Worm (Caenorhabditis elegans) whole organism, late embryonic: Measurements from ENCODE around the gene pes-1.

ENCODE experiments used
- C08G9.2 ChIP-seq: sonication (generic microtip); optimal IDR thresholded peaks from 2 replicates; lab custom pipeline; 2016; ENCODE audit warnings: mild to moderate bottlenecking, missing genetic modification characterization, moderate library complexity, missing compliant biosample characterization
- C38D4.7 ChIP-seq: fragments of 200-800 bp; sonication (Bioruptor generic); optimal IDR thresholded peaks from 2 replicates; lab custom pipeline; 2018; ENCODE audit warnings: mild to moderate bottlenecking, missing genetic modification characterization, moderate library complexity, missing compliant biosample characterization
- F13H6.1 ChIP-seq: sonication (generic microtip); optimal IDR thresholded peaks from 2 replicates; lab custom pipeline; 2016; ENCODE audit warnings: missing genetic modification characterization, missing compliant biosample characterization
- K09A11.1 ChIP-seq: sonication (generic microtip); optimal IDR thresholded peaks from 2 replicates; lab custom pipeline; 2017; ENCODE audit warnings: antibody characterized with exemption, mild to moderate bottlenecking, missing genetic modification characterization, missing compliant biosample characterization; ENCODE audit not compliant: insufficient read depth
- T23F11.4 ChIP-seq: fragments of 200-800 bp; sonication (Bioruptor generic); optimal IDR thresholded peaks from 2 replicates; lab custom pipeline; 2018; ENCODE audit warnings: mild to moderate bottlenecking, missing genetic modification characterization, missing compliant biosample characterization
- ahr-1 ChIP-seq: sonication (generic microtip); optimal IDR thresholded peaks from 2 replicates; lab custom pipeline; 2016; ENCODE audit warnings: missing genetic modification characterization, missing compliant biosample characterization
- ama-1 ChIP-seq: fragments of 150-350 bp; optimal IDR thresholded peaks from 2 replicates; lab custom pipeline; 2014
- ceh-14 ChIP-seq: sonication (generic microtip); optimal IDR thresholded peaks from 2 replicates; lab custom pipeline; 2016; ENCODE audit warnings: missing genotype, missing genetic modification characterization, missing compliant biosample characterization
- ceh-18 ChIP-seq: sonication (generic microtip); optimal IDR thresholded peaks from 2 replicates; lab custom pipeline; 2016; ENCODE audit warnings: missing genetic modification characterization, missing compliant biosample characterization
- ceh-19 ChIP-seq: fragments of 200-800 bp; sonication (Bioruptor generic); optimal IDR thresholded peaks from 2 replicates; lab custom pipeline; 2018; ENCODE audit warnings: mild to moderate bottlenecking, missing genetic modification characterization, missing compliant biosample characterization
- ceh-22 ChIP-seq: sonication (generic microtip); optimal IDR thresholded peaks from 2 replicates; lab custom pipeline; 2017; ENCODE audit warnings: missing biosample characterization, missing genetic modification characterization
- ceh-30 ChIP-seq: fragments of 150-350 bp; optimal IDR thresholded peaks from 2 replicates; lab custom pipeline; 2014; ENCODE audit warnings: missing biosample characterization, missing genetic modification characterization
- ceh-31 ChIP-seq: sonication (generic microtip); optimal IDR thresholded peaks from 2 replicates; lab custom pipeline; 2016; ENCODE audit warnings: missing genetic modification characterization, missing compliant biosample characterization
- ceh-48 ChIP-seq: sonication (generic microtip); optimal IDR thresholded peaks from 2 replicates; lab custom pipeline; 2016; ENCODE audit warnings: missing genetic modification characterization, inconsistent platforms, missing compliant biosample characterization
- dve-1 ChIP-seq: sonication (generic microtip); optimal IDR thresholded peaks from 2 replicates; lab custom pipeline; 2017; ENCODE audit warnings: antibody characterized with exemption, mild to moderate bottlenecking, missing genetic modification characterization, missing compliant biosample characterization
- elt-2 ChIP-seq: sonication (generic microtip); optimal IDR thresholded peaks from 2 replicates; lab custom pipeline; 2016; ENCODE audit warnings: missing genetic modification reagents, missing genetic modification characterization, missing compliant biosample characterization
- eyg-1 ChIP-seq: sonication (generic microtip); optimal IDR thresholded peaks from 2 replicates; lab custom pipeline; 2016; ENCODE audit warnings: missing genotype, missing genetic modification characterization, missing compliant biosample characterization
- fax-1 ChIP-seq: sonication (generic microtip); optimal IDR thresholded peaks from 2 replicates; lab custom pipeline; 2016; ENCODE audit warnings: missing genotype, missing genetic modification characterization, missing compliant biosample characterization
- fkh-10 ChIP-seq: fragments of 150-350 bp; optimal IDR thresholded peaks from 2 replicates; lab custom pipeline; 2014; ENCODE audit warnings: missing biosample characterization, missing genetic modification reagents, missing genetic modification characterization
- fkh-6 ChIP-seq: sonication (generic microtip); optimal IDR thresholded peaks from 2 replicates; lab custom pipeline; 2016; ENCODE audit warnings: missing genetic modification characterization, missing compliant biosample characterization
- hlh-15 ChIP-seq: sonication (generic microtip); optimal IDR thresholded peaks from 2 replicates; lab custom pipeline; 2016; ENCODE audit warnings: missing genetic modification characterization, missing compliant biosample characterization
- hlh-30 ChIP-seq: sonication (generic microtip); optimal IDR thresholded peaks from 2 replicates; lab custom pipeline; 2017; ENCODE audit warnings: antibody characterized with exemption, missing genetic modification characterization, missing compliant biosample characterization; ENCODE audit not compliant: insufficient read depth
- hlh-8 ChIP-seq: sonication (generic microtip); optimal IDR thresholded peaks from 2 replicates; lab custom pipeline; 2016; ENCODE audit warnings: missing genotype, missing genetic modification characterization, missing compliant biosample characterization
- lim-6 ChIP-seq: sonication (generic microtip); optimal IDR thresholded peaks from 2 replicates; lab custom pipeline; 2016; ENCODE audit warnings: missing genetic modification characterization, missing compliant biosample characterization
- mec-3 ChIP-seq: sonication (generic microtip); optimal IDR thresholded peaks from 2 replicates; lab custom pipeline; 2016; ENCODE audit warnings: borderline replicate concordance, missing genetic modification characterization, missing compliant biosample characterization
- nfya-1 ChIP-seq: sonication (generic microtip); optimal IDR thresholded peaks from 2 replicates; lab custom pipeline; 2017; ENCODE audit warnings: missing genetic modification characterization, mild to moderate bottlenecking, missing compliant biosample characterization, antibody characterized with exemption, moderate library complexity
- npax-4 ChIP-seq: sonication (generic microtip); optimal IDR thresholded peaks from 2 replicates; lab custom pipeline; 2016; ENCODE audit warnings: missing genetic modification characterization, missing compliant biosample characterization
- odd-2 ChIP-seq: sonication (generic microtip); optimal IDR thresholded peaks from 2 replicates; lab custom pipeline; 2017; ENCODE audit warnings: antibody characterized with exemption, mild to moderate bottlenecking, missing genetic modification characterization, missing compliant biosample characterization
- pax-1 ChIP-seq: fragments of 150-350 bp; optimal IDR thresholded peaks from 2 replicates; lab custom pipeline; 2014; ENCODE audit warnings: missing biosample characterization, missing genetic modification characterization
- pha-2 ChIP-seq: sonication (generic microtip); optimal IDR thresholded peaks from 2 replicates; lab custom pipeline; 2017; ENCODE audit warnings: mild to moderate bottlenecking, missing genetic modification characterization, missing compliant biosample characterization
- rnt-1 ChIP-seq: sonication (generic microtip); optimal IDR thresholded peaks from 2 replicates; lab custom pipeline; 2016; ENCODE audit warnings: missing genetic modification characterization, missing compliant biosample characterization
- sdc-2 ChIP-seq: sonication (generic microtip); optimal IDR thresholded peaks from 2 replicates; lab custom pipeline; 2016; ENCODE audit warnings: missing genotype, missing genetic modification characterization, missing compliant biosample characterization
- sox-4 ChIP-seq: sonication (generic microtip); optimal IDR thresholded peaks from 2 replicates; lab custom pipeline; 2017; ENCODE audit warnings: mild to moderate bottlenecking, missing genetic modification characterization, inconsistent platforms, missing compliant biosample characterization
- syd-9 ChIP-seq: sonication (generic microtip); optimal IDR thresholded peaks from 2 replicates; lab custom pipeline; 2016; ENCODE audit warnings: mild to moderate bottlenecking, missing genetic modification characterization, moderate library complexity, missing compliant biosample characterization
- tbx-2 ChIP-seq: sonication (generic microtip); optimal IDR thresholded peaks from 2 replicates; lab custom pipeline; 2016; ENCODE audit warnings: missing genetic modification characterization, missing compliant biosample characterization
- tbx-7 ChIP-seq: sonication (generic microtip); optimal IDR thresholded peaks from 2 replicates; lab custom pipeline; 2016; ENCODE audit warnings: missing genotype, missing genetic modification characterization, missing compliant biosample characterization
- unc-55 ChIP-seq: sonication (generic microtip); optimal IDR thresholded peaks from 2 replicates; lab custom pipeline; 2017; ENCODE audit warnings: missing biosample characterization, missing genetic modification reagents, missing genetic modification characterization

The pes-1 gene

DNA sequence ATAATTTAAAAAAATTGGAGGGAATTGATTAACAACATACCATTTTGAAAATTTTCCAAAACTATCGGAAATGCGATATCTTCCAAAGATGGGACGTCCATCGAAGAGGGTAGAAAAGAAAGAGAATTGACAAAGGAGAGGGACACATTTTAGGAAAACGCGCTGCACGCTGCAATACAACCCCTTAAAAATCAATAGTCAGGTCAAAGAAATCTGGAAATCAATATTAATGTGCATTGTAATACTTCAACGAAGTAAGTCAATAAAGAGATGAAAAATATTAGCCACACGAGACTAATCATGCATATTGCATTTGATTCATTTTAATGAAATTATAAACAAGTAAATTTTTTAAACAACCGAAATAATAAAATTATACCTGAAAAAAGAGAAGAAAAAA, 33.1 kb upstream of the pes-1 start, which contains the start of gene Y9C9A.13:
TSS of gene Y9C9A.13 (minus strand) at position 101 of the 400 bp plus-strand sequence.
- TF ChIP-seq fax-1 (tag; lab: Kevin White, UChicago) (no peak), F13H6.1 (tag; lab: Kevin White, UChicago) (no peak), npax-4 (no peak), hlh-30 (tag; lab: Kevin White, UChicago) (no peak), syd-9 (tag; lab: Kevin White, UChicago) (no peak), ceh-14 (tag; lab: Kevin White, UChicago) (no peak)

ce11 chrIV:4975995-4976394, 26.6 kb upstream of the pes-1 start, which contains the start of gene Y9C9A.16:
TSS of gene Y9C9A.16 (minus strand) at chrIV:4976125.
- TF ChIP-seq ceh-48 (tag; lab: Kevin White, UChicago) (no peak), odd-2 (no peak), sdc-2 (no peak), C38D4.7 (no peak), fkh-10 (no peak), K09A11.1 (tag; lab: Kevin White, UChicago) (no peak), fax-1 (tag; lab: Kevin White, UChicago) (no peak), ahr-1 (tag; lab: Kevin White, UChicago) (no peak), tbx-7 (tag; lab: Kevin White, UChicago) (no peak)

ce11 chrIV:4977176-4977693, 25.3 kb upstream of the pes-1 start, which contains the start of gene E03H12.5:
TSS of gene E03H12.5 (plus strand) at chrIV:4977226.
- TF ChIP-seq ceh-14 (tag; lab: Kevin White, UChicago) = no peak
- no peak for TF ChIP-seq sdc-2
- no peak for TF ChIP-seq ceh-22 (tag; lab: Kevin White, UChicago)
- no peak for TF ChIP-seq hlh-8 (tag; lab: Kevin White, UChicago)
- no peak for TF ChIP-seq K09A11.1 (tag; lab: Kevin White, UChicago)
- TF ChIP-seq F13H6.1 (tag; lab: Kevin White, UChicago) = no peak
- TF ChIP-seq ceh-18 (tag; lab: Kevin White, UChicago) = no peak
- no peak for TF ChIP-seq ceh-48 (tag; lab: Kevin White, UChicago)
- no peak for TF ChIP-seq ceh-30 (tag; lab: Kevin White, UChicago)
- no peak for TF ChIP-seq elt-2 (tag; lab: Kevin White, UChicago)
- no peak for TF ChIP-seq eyg-1 (tag; lab: Kevin White, UChicago)
- no peak for TF ChIP-seq ceh-19
- TF ChIP-seq C08G9.2 (tag; lab: Kevin White, UChicago) = no peak

DNA sequence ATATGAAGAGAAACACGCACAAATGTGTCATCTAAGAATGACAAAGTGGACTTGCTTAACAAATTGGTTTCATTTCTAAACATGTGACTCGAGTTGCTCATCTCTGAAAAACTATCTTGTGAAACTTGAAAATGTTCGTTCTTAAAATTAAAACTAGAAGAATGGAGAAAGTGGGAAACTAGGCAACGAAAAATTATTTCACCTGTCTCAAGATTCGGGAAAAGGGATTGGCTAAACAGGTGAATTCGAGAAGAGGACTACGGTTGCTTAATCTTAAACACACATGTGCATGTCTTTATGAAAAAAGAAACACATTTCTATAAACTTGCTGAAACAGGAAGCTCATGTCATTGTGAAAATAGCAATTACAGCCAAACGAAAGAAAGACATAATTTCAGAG, 21.5 kb upstream of the pes-1 start, which contains the start of gene srz-24:
TSS of gene srz-24 (minus strand) at position 101 of the 400 bp plus-strand sequence.
- TF ChIP-seq nfya-1 (tag; lab: Kevin White, UChicago) (no peak), ceh-31 (tag; lab: Kevin White, UChicago) (no peak), rnt-1 (tag; lab: Kevin White, UChicago) (no peak), unc-55 (no peak), dve-1 (no peak)
- TF ChIP-seq, all 69 proteins: peak for 0

DNA sequence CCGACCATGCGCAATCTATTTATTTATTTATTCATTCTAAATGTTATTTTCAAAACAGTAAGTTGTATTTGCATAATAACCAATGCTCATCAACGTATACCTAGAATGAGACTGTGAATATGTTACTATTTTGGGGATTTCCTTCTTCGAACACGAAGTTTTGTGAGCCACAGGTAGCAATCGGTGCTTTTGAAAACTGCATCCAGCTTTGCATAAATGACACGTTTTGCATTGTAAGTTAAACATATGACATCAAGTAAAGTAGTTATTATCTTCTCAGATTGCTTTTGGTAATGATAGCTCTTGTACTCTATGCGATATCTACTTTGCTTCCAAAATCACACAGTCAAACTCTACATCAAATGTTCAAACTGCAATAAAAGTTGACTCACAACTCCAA, 20.1 kb upstream of the pes-1 start, which contains the start of gene E03H12.4:
TSS of gene E03H12.4 (plus strand) at position 120 of the 400 bp plus-strand sequence.
- TF ChIP-seq pha-2 (tag; lab: Kevin White, UChicago) = no peak
- TF ChIP-seq ama-1 (lab: Kevin White, UChicago) = no peak
- no peak for TF ChIP-seq tbx-2 (tag; lab: Kevin White, UChicago)
- no peak for TF ChIP-seq C38D4.7
- no peak for TF ChIP-seq dve-1
- no peak for TF ChIP-seq fkh-6
- TF ChIP-seq hlh-15 = no peak
- TF ChIP-seq mec-3 (tag; lab: Kevin White, UChicago) = no peak
- no peak for TF ChIP-seq lim-6 (tag; lab: Kevin White, UChicago)
- no peak for TF ChIP-seq C08G9.2 (tag; lab: Kevin White, UChicago)
- no peak for TF ChIP-seq pax-1 (tag; lab: Kevin White, UChicago)
- no peak for TF ChIP-seq T23F11.4 (GFP tag; lab: Kevin White, UChicago)
- TF ChIP-seq sox-4 (tag; lab: Kevin White, UChicago) = no peak
- TF ChIP-seq odd-2 = no peak
- TF ChIP-seq eyg-1 (tag; lab: Kevin White, UChicago) = no peak
- TF ChIP-seq, all 69 proteins: peak for 0
